Fruit fly (Drosophila melanogaster) whole organism: Measurements from ENCODE around the gene CG6321.

Source experiments
- CG8478 ChIP-seq: fragments of >200 bp; optimal IDR thresholded peaks from 2 replicates; lab custom pipeline; 2018; ENCODE audit warnings: inconsistent platforms
- Dll ChIP-seq: fragments of >200 bp; optimal IDR thresholded peaks from 2 replicates; lab custom pipeline; 2017
- EcR ChIP-seq, 2 experiments: fragments of >200 bp; optimal IDR thresholded peaks; 2 replicates each; lab custom pipeline; 2017; ENCODE audit warnings: missing biosample characterization in 2 of 2, missing genetic modification characterization in 2 of 2, missing genetic modification reagents in 2 of 2
- pan ChIP-seq: fragments of >200 bp; optimal IDR thresholded peaks from 2 replicates; lab custom pipeline; 2017
- psq ChIP-seq: fragments of >200 bp; optimal IDR thresholded peaks from 2 replicates; lab custom pipeline; 2017
- usp ChIP-seq: fragments of >200 bp; optimal IDR thresholded peaks from 2 replicates; lab custom pipeline; 2017; ENCODE audit warnings: missing biosample characterization, missing genetic modification characterization, mixed read lengths

DNA sequence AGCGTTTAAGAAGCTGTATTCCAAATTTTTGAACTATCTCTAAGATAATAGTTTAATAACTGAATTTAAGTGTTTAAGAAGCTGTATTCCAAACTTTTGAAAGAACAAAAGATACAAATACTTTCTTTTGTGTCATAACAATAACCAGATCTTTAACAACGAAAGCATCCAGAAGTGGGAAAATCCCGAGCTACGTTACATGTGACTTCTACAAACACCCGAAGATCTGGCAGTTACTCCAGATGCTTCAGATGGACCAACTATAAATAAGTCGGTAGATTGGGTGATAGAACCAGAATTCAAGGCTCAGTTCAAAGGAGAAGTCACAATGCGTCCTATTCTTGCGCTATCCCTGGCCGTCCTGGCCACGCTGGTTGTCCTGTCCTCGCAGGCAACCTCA lies 46.9 kb upstream of the CG6321 start, which contains the start of gene CG12522:
- TF ChIP-seq Dll (lab: Kevin White, UChicago) (no peak), pan (lab: Kevin White, UChicago) (no peak), usp (GFP tag; lab: Kevin White, UChicago) (no peak), psq (lab: Kevin White, UChicago) (no peak), CG8478 (lab: Kevin White, UChicago) (no peak), EcR (GFP tag; optimal IDR thresholded peaks at IDR 0.05; lab: Kevin White, UChicago) (no peak)
